Worm (Caenorhabditis elegans) whole organism, L4/young adult: ENCODE measurements around the gene B0252.1.

Experiments used
- W03F9.2 ChIP-seq: fragments of 150-350 bp; optimal IDR thresholded peaks from 2 replicates; lab custom pipeline; 2014; ENCODE audit warnings: missing biosample characterization, missing genetic modification characterization
- dao-5 ChIP-seq: sonication (generic microtip); optimal IDR thresholded peaks from 2 replicates; lab custom pipeline; 2016; ENCODE audit warnings: missing genotype, missing genetic modification characterization, moderate library complexity, missing compliant biosample characterization
- him-1 ChIP-seq: sonication (generic microtip); optimal IDR thresholded peaks from 2 replicates; lab custom pipeline; 2016; ENCODE audit warnings: missing genotype, missing genetic modification reagents, missing genetic modification characterization, missing compliant biosample characterization

DNA sequence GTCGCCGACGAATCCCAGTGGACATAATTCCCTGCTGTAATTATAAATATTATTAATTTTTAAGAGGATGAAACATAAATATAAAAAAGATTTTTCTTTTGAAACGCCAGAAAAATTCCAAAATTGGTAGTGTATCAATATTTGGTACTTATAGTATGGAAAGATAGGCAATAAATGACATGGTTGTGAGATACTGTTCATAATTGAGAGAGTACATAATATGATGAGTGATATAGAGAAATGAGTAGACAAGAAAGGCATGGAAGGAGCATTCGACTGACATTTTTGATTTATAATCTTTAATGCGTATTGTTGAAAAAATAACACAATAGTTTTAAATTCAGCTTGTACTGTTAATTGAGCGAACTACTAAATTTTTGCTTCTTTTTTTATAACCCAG is 22.0 kb upstream of the B0252.1 start, which contains the start of gene C44B7.11:
- TF ChIP-seq him-1 (no peak), W03F9.2 (tag; lab: Kevin White, UChicago) (no peak), dao-5 (tag; lab: Kevin White, UChicago) (no peak)
